Fruit fly (Drosophila melanogaster): ENCODE results near the gene CG3528.

DNA sequence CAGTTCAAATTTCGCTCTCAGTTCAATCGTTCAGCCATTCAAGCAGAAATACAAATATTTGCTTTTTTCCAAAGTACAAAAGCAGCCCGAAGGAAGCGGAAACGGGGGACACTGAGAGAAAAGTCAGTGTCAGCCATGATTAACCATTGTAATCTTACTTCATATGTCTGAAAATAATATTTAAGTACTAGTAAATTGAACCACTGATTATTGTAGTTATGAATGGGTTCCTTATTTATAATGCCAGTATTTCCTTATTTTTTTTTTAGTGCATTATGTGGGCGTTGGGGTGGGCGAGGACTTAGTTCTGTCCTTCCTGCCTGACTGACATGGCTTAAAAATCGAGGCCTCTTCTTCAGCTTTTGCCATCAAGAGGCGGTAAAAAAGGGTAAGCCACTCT lies 16.0 kb downstream of the CG3528 start:
- no peak for TF ChIP-seq CG9948 (tag; optimal IDR thresholded peaks at IDR 0.05)
- TF ChIP-seq CG10348 (GFP tag; IDR thresholded peaks at IDR 0.05), result no peak
- no peak for TF ChIP-seq CG34367 (tag; optimal IDR thresholded peaks at IDR 0.05)
